Fruit fly (Drosophila melanogaster) whole organism, embryonic: ENCODE data around the gene CG45045.

Experiments used
- Adf1 ChIP-seq: fragments of 200-800 bp; sonication (Bioruptor generic); IDR thresholded peaks from 2 replicates; pipeline ENCODE4 v1.3.6; 2022; ENCODE audit warnings: missing biosample characterization, missing genetic modification characterization
- Awh ChIP-seq: fragments of 200-800 bp; sonication (Bioruptor generic); IDR thresholded peaks from 2 replicates; pipeline ENCODE4, ENCODE4 v1.3.6; 2022; ENCODE audit warnings: missing biosample characterization, missing genetic modification characterization
- Bgb ChIP-seq: fragments of 200-800 bp; sonication (Bioruptor generic); IDR thresholded peaks from 2 replicates; pipeline ENCODE4 v1.3.6; 2022; ENCODE audit warnings: missing biosample characterization, missing genetic modification characterization; ENCODE audit not compliant: partially characterized antibody
- CG10431 ChIP-seq: fragments of 200-800 bp; sonication (Bioruptor generic); optimal IDR thresholded peaks from 3 replicates; lab custom pipeline; 2018; ENCODE audit warnings: missing biosample characterization, mild to moderate bottlenecking, missing genetic modification characterization
- CG11093 ChIP-seq: fragments of 200-800 bp; sonication (Bioruptor generic); IDR thresholded peaks from 3 replicates; pipeline ENCODE4 v1.3.6; 2022; ENCODE audit warnings: missing biosample characterization, missing genetic modification characterization
- CG12219 ChIP-seq: fragments of 200-800 bp; sonication (Bioruptor generic); optimal IDR thresholded peaks from 3 replicates; lab custom pipeline; 2018; ENCODE audit warnings: missing biosample characterization, mild to moderate bottlenecking, missing genetic modification characterization
- CG1233 ChIP-seq: fragments of 200-800 bp; sonication (Bioruptor generic); optimal IDR thresholded peaks from 4 replicates; lab custom pipeline; 2018; ENCODE audit warnings: missing biosample characterization, mild to moderate bottlenecking, missing genetic modification characterization
- CG12942 ChIP-seq: fragments of 200-800 bp; sonication (Bioruptor generic); optimal IDR thresholded peaks from 3 replicates; lab custom pipeline; 2016; ENCODE audit warnings: missing biosample characterization, missing genetic modification characterization
- CG16813 ChIP-seq: fragments of 200-800 bp; sonication (Bioruptor generic); IDR thresholded peaks from 3 replicates; pipeline ENCODE4 v1.3.6; 2022; ENCODE audit warnings: missing biosample characterization, missing genetic modification characterization; ENCODE audit not compliant: partially characterized antibody
- CG17612 ChIP-seq: fragments of 200-800 bp; sonication (Bioruptor generic); IDR thresholded peaks from 2 replicates; pipeline ENCODE4 v1.3.6; 2022; ENCODE audit warnings: missing biosample characterization, missing genetic modification characterization
- CG2116 ChIP-seq: fragments of 200-800 bp; sonication (Bioruptor generic); optimal IDR thresholded peaks from 3 replicates; lab custom pipeline; 2018; ENCODE audit warnings: missing biosample characterization, mild to moderate bottlenecking, missing genetic modification characterization
- CG2875 ChIP-seq: fragments of 200-800 bp; sonication (Bioruptor generic); optimal IDR thresholded peaks from 2 replicates; lab custom pipeline; 2017; ENCODE audit warnings: missing biosample characterization, mild to moderate bottlenecking, missing genetic modification characterization, missing genetic modification reagents
- CG3407 ChIP-seq: fragments of 200-800 bp; sonication (Bioruptor generic); optimal IDR thresholded peaks from 2 replicates; lab custom pipeline; 2018; ENCODE audit warnings: missing biosample characterization, mild to moderate bottlenecking, missing genetic modification characterization
- CG3726 ChIP-seq: fragments of 200-800 bp; sonication (Bioruptor generic); IDR thresholded peaks from 3 replicates; pipeline ENCODE4, ENCODE4 v1.3.6; 2022; ENCODE audit warnings: missing biosample characterization, missing genetic modification characterization
- CG4404 ChIP-seq: fragments of 200-800 bp; sonication (Bioruptor generic); IDR thresholded peaks from 2 replicates; pipeline ENCODE4 v1.3.6; 2022; ENCODE audit warnings: missing biosample characterization, missing genetic modification characterization
- CG5245 ChIP-seq: fragments of 200-800 bp; sonication (Bioruptor generic); optimal IDR thresholded peaks from 3 replicates; lab custom pipeline; 2016; ENCODE audit warnings: missing biosample characterization, missing genetic modification characterization
- CG6175 ChIP-seq: fragments of 200-800 bp; sonication (Bioruptor generic); IDR thresholded peaks from 3 replicates; pipeline ENCODE4 v1.3.6; 2022; ENCODE audit warnings: missing biosample characterization, missing genetic modification characterization
- CG7786 ChIP-seq: fragments of 200-800 bp; sonication (Bioruptor generic); optimal IDR thresholded peaks from 2 replicates; lab custom pipeline; 2016; ENCODE audit warnings: missing biosample characterization, missing genetic modification characterization
- CG9817 ChIP-seq: fragments of 200-800 bp; sonication (Bioruptor generic); optimal IDR thresholded peaks from 2 replicates; lab custom pipeline; 2018; ENCODE audit warnings: missing biosample characterization, mild to moderate bottlenecking, missing genetic modification characterization, moderate library complexity
- CHES-1-like ChIP-seq: fragments of 200-800 bp; sonication (Bioruptor generic); optimal IDR thresholded peaks from 2 replicates; lab custom pipeline; 2016; ENCODE audit warnings: missing biosample characterization, missing genetic modification characterization
- Dfd ChIP-seq, 2 experiments: fragments of >200 bp; optimal IDR thresholded peaks; 2 replicates each; lab custom pipeline; 2017; ENCODE audit warnings: missing biosample characterization in 2 of 2, missing genetic modification characterization in 2 of 2
- Elba2 ChIP-seq: fragments of 200-800 bp; sonication (Bioruptor generic); optimal IDR thresholded peaks from 3 replicates; lab custom pipeline; 2016; ENCODE audit warnings: missing biosample characterization, missing genetic modification characterization
- Gug ChIP-seq: fragments of 200-800 bp; sonication (Bioruptor generic); IDR thresholded peaks from 4 replicates; pipeline ENCODE4 v1.3.6; 2022; ENCODE audit warnings: missing biosample characterization, missing genetic modification characterization
- HLHmδ ChIP-seq: fragments of 200-800 bp; sonication (Bioruptor generic); optimal IDR thresholded peaks from 2 replicates; lab custom pipeline; 2018; ENCODE audit warnings: missing biosample characterization, mild to moderate bottlenecking, missing genetic modification characterization, moderate library complexity
- HmgZ ChIP-seq: fragments of 200-800 bp; sonication (Bioruptor generic); optimal IDR thresholded peaks from 2 replicates; lab custom pipeline; 2018; ENCODE audit warnings: missing biosample characterization, mild to moderate bottlenecking, missing genetic modification characterization
- Hr78 ChIP-seq, 2 experiments: fragments of 200-800 bp in 1 of 2; fragments of >200 bp in 1 of 2; sonication (Bioruptor generic) in 1 of 2; optimal IDR thresholded peaks; 2 replicates each; lab custom pipeline; 2017 to 2019; ENCODE audit warnings: missing biosample characterization in 2 of 2, missing genetic modification characterization in 2 of 2, mild to moderate bottlenecking in 1 of 2, moderate library complexity in 1 of 2
- MBD-R2 ChIP-seq: fragments of 200-800 bp; sonication (Bioruptor generic); IDR thresholded peaks from 2 replicates; pipeline ENCODE4 v1.3.6; 2022; ENCODE audit warnings: missing biosample characterization, missing genetic modification characterization
- MESR4 ChIP-seq: fragments of 200-800 bp; sonication (Bioruptor generic); optimal IDR thresholded peaks from 2 replicates; lab custom pipeline; 2018; ENCODE audit warnings: missing biosample characterization, mild to moderate bottlenecking, missing genetic modification characterization, moderate library complexity
- Mad ChIP-seq: fragments of 200-800 bp; sonication (Bioruptor generic); optimal IDR thresholded peaks from 2 replicates; lab custom pipeline; 2016; ENCODE audit warnings: missing biosample characterization, missing genetic modification characterization
- Meics ChIP-seq: fragments of 200-800 bp; sonication (Bioruptor generic); optimal IDR thresholded peaks from 2 replicates; lab custom pipeline; 2017; ENCODE audit warnings: missing biosample characterization, mild to moderate bottlenecking, missing genetic modification characterization
- Mes4 ChIP-seq: fragments of 200-800 bp; sonication (Bioruptor generic); optimal IDR thresholded peaks from 2 replicates; lab custom pipeline; 2016; ENCODE audit warnings: missing biosample characterization, missing genetic modification characterization
- Pdp1 ChIP-seq, 2 experiments: fragments of 200-800 bp; sonication (Bioruptor generic); optimal IDR thresholded peaks; 3 replicates each; lab custom pipeline; 2016; ENCODE audit warnings: missing biosample characterization in 2 of 2, missing genetic modification characterization in 2 of 2, mild to moderate bottlenecking in 1 of 2, moderate library complexity in 1 of 2
- Taf1 ChIP-seq: fragments of 200-800 bp; sonication (Bioruptor generic); IDR thresholded peaks from 2 replicates; pipeline ENCODE4 v1.3.6; 2022; ENCODE audit warnings: missing biosample characterization, missing genetic modification characterization
- bcd ChIP-seq: fragments of 200-800 bp; sonication (Bioruptor generic); optimal IDR thresholded peaks from 2 replicates; lab custom pipeline; 2017; ENCODE audit warnings: missing biosample characterization, mild to moderate bottlenecking, missing genetic modification characterization
- croc ChIP-seq: fragments of 200-800 bp; sonication (Bioruptor generic); conservative IDR thresholded peaks from 3 replicates; pipeline ENCODE4 v1.3.6; 2022; ENCODE audit warnings: missing biosample characterization, missing genetic modification characterization
- dati ChIP-seq: fragments of 200-800 bp; sonication (Bioruptor generic); IDR thresholded peaks from 2 replicates; pipeline ENCODE4 v1.3.6; 2022; ENCODE audit warnings: missing biosample characterization, missing genetic modification characterization
- exex ChIP-seq: fragments of 200-800 bp; sonication (Bioruptor generic); optimal IDR thresholded peaks from 4 replicates; lab custom pipeline; 2018; ENCODE audit warnings: missing biosample characterization, mild to moderate bottlenecking, missing genetic modification characterization, moderate library complexity
- fd64A ChIP-seq: fragments of 200-800 bp; sonication (Bioruptor generic); optimal IDR thresholded peaks from 3 replicates; lab custom pipeline; 2018; ENCODE audit warnings: missing biosample characterization, mild to moderate bottlenecking, missing genetic modification characterization
- insv ChIP-seq, 2 experiments: fragments of 200-800 bp; sonication (Bioruptor generic); optimal IDR thresholded peaks; 3 replicates each; lab custom pipeline; 2016 to 2018; ENCODE audit warnings: missing biosample characterization in 2 of 2, missing genetic modification characterization in 2 of 2
- pho ChIP-seq: fragments of 200-800 bp; sonication (Bioruptor generic); optimal IDR thresholded peaks from 2 replicates; lab custom pipeline; 2016; ENCODE audit warnings: missing biosample characterization, missing genetic modification characterization
- pnt ChIP-seq: fragments of 200-800 bp; sonication (Bioruptor generic); optimal IDR thresholded peaks from 3 replicates; lab custom pipeline; 2016; ENCODE audit warnings: missing biosample characterization, missing genetic modification characterization
- sc ChIP-seq, 3 experiments: fragments of >200 bp in 2 of 3; fragments of 200-800 bp in 1 of 3; sonication (Bioruptor generic) in 1 of 3; optimal IDR thresholded peaks; 2 replicates in 2 of 3; 3 replicates in 1 of 3; lab custom pipeline; 2017; ENCODE audit warnings: mild to moderate bottlenecking in 1 of 3, missing biosample characterization in 1 of 3, missing genetic modification characterization in 1 of 3, missing genetic modification reagents in 1 of 3
- slp2 ChIP-seq: fragments of 200-800 bp; sonication (Bioruptor generic); optimal IDR thresholded peaks from 2 replicates; lab custom pipeline; 2016; ENCODE audit warnings: missing biosample characterization, missing genetic modification characterization
- sr ChIP-seq: fragments of 200-800 bp; sonication (Bioruptor generic); IDR thresholded peaks from 3 replicates; pipeline ENCODE4 v1.3.6; 2022; ENCODE audit warnings: missing biosample characterization, missing genetic modification characterization
- sug ChIP-seq: fragments of 200-800 bp; optimal IDR thresholded peaks from 2 replicates; lab custom pipeline; 2019; ENCODE audit warnings: missing biosample characterization, mild to moderate bottlenecking, missing genetic modification characterization, moderate library complexity
- tgo ChIP-seq: fragments of 200-800 bp; sonication (Bioruptor generic); IDR thresholded peaks from 3 replicates; pipeline ENCODE4 v1.3.6; 2022; ENCODE audit warnings: missing biosample characterization, missing genetic modification characterization
- tna ChIP-seq: fragments of 200-800 bp; sonication (Bioruptor generic); IDR thresholded peaks from 2 replicates; pipeline ENCODE4 v1.3.6; 2022; ENCODE audit warnings: missing biosample characterization, missing genetic modification characterization; ENCODE audit not compliant: partially characterized antibody
- trem ChIP-seq: fragments of 200-800 bp; optimal IDR thresholded peaks from 3 replicates; lab custom pipeline; 2019; ENCODE audit warnings: missing biosample characterization, mild to moderate bottlenecking, missing genetic modification characterization, moderate library complexity
- ttk ChIP-seq: fragments of 200-800 bp; sonication (Bioruptor generic); IDR thresholded peaks from 2 replicates; pipeline ENCODE4 v2.1.2; 2022; ENCODE audit warnings: missing biosample characterization, missing genetic modification characterization
- zen ChIP-seq: fragments of 200-800 bp; sonication (Bioruptor generic); optimal IDR thresholded peaks from 3 replicates; lab custom pipeline; 2018; ENCODE audit warnings: missing biosample characterization, mild to moderate bottlenecking, missing genetic modification characterization, moderate library complexity

Gene CG45045

DNA sequence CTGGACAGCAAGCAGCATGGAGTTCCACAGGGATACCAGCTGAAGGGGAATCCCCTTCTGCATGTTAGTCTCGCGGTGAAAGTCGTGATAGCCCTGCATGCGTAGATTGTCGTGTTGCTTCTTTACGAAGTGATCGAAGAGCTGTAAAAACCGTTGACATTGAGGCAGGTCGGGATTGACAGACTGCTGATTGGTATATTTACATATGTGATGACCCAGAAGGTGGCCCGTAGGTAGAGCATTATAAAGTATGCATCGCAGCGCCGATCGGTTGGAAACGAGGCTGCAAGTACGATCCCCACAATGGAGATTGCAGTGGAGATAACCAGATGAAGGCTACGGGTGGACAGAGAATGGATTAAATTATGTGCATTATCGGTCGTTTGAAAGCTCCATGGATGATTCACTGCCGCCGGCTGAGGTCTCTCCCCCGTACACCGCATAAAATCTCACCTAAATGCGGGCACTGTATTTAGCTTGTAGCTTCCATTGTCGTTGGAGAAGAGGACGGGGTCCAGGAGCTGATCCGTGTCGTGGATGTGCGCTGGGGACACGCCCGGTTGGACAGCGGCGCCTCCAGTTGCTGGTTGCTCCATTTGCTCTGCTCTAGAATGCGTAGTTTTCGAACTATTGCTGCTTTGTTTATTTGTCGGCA, 3.0 kb downstream of the CG45045 start (continued):
- TF ChIP-seq CHES-1-like (GFP tag; lab: Kevin White, UChicago), result no peak
- TF ChIP-seq CG5245 (GFP tag; lab: Kevin White, UChicago), result no peak
- TF ChIP-seq Pdp1 (GFP tag; optimal IDR thresholded peaks at IDR 0.05; lab: Kevin White, UChicago), result no peak
- TF ChIP-seq sug (tag; lab: Kevin White, UChicago), result no peak
- TF ChIP-seq CG16813 (GFP tag; lab: Robert Waterston, UW), result peak; percentile 42; the same call in 2 of the 3 replicates
- TF ChIP-seq Gug (GFP tag; lab: Robert Waterston, UW), result no peak
- TF ChIP-seq Hr78 (GFP tag; optimal IDR thresholded peaks at IDR 0.05; lab: Kevin White, UChicago), result no peak
- no peak for TF ChIP-seq Mad (GFP tag; lab: Kevin White, UChicago)
- TF ChIP-seq CG2875 (GFP tag; lab: Kevin White, UChicago), result no peak
- no peak for TF ChIP-seq CG3726 (GFP tag; lab: Robert Waterston, UW)
- no peak for TF ChIP-seq CG1233 (GFP tag; lab: Kevin White, UChicago)
- no peak for TF ChIP-seq tgo (GFP tag; lab: Robert Waterston, UW)
- TF ChIP-seq CG12219, result no peak
- TF ChIP-seq CG9817 (tag; lab: Kevin White, UChicago), result no peak
- no peak for TF ChIP-seq sc (optimal IDR thresholded peaks at IDR 0.05; lab: Kevin White, UChicago)
- TF ChIP-seq sc (GFP tag; optimal IDR thresholded peaks at IDR 0.05; lab: Kevin White, UChicago), result no peak
- TF ChIP-seq croc (GFP tag; lab: Robert Waterston, UW), result no peak
- no peak for TF ChIP-seq CG11093
- TF ChIP-seq CG2116, result no peak
- peak; percentile 14; the same call in 1 of the 2 replicates for TF ChIP-seq Adf1 (GFP tag; lab: Robert Waterston, UW)
- 0 out of 2 replicates have a peak, but pooled peaks have one; percentile 9 for TF ChIP-seq tna
- TF ChIP-seq zen, result no peak
- no peak for TF ChIP-seq fd64A (GFP tag; lab: Kevin White, UChicago)
- no peak for TF ChIP-seq CG7786 (GFP tag; lab: Kevin White, UChicago)
- no peak for TF ChIP-seq Dfd (GFP tag; optimal IDR thresholded peaks at IDR 0.05; lab: Kevin White, UChicago)
- TF ChIP-seq exex (tag; lab: Kevin White, UChicago), result no peak
- no peak for TF ChIP-seq CG10431 (GFP tag; lab: Kevin White, UChicago)
- TF ChIP-seq Elba2, result no peak
- peak; percentile 51; the same call in 1 of the 2 replicates for TF ChIP-seq Bgb
- no peak for TF ChIP-seq CG12942 (GFP tag; lab: Kevin White, UChicago)
- no peak for TF ChIP-seq CG17612 (GFP tag; lab: Robert Waterston, UW)
- no peak for TF ChIP-seq MBD-R2
- no peak for TF ChIP-seq CG6175 (GFP tag; lab: Robert Waterston, UW)
- TF ChIP-seq CG3407 (GFP tag; lab: Kevin White, UChicago), result no peak
- no peak for TF ChIP-seq bcd (GFP tag; lab: Kevin White, UChicago)
- TF ChIP-seq Awh (GFP tag; lab: Robert Waterston, UW), result no peak
- TF ChIP-seq Taf1 (GFP tag; lab: Robert Waterston, UW), result no peak
- no peak for TF ChIP-seq dati (GFP tag; lab: Robert Waterston, UW)
- TF ChIP-seq MESR4 (GFP tag; lab: Kevin White, UChicago), result peak; percentile 45
- no peak for TF ChIP-seq ttk (GFP tag; lab: Robert Waterston, UW)
- no peak for TF ChIP-seq Meics (GFP tag; lab: Kevin White, UChicago)
- TF ChIP-seq sr (GFP tag; lab: Robert Waterston, UW), result no peak
- no peak for TF ChIP-seq slp2 (GFP tag; lab: Kevin White, UChicago)
- no peak for TF ChIP-seq HmgZ (tag; lab: Kevin White, UChicago)
- TF ChIP-seq HLHmδ (GFP tag; lab: Kevin White, UChicago), result no peak
- no peak for TF ChIP-seq pnt
- no peak for TF ChIP-seq CG4404 (GFP tag; lab: Robert Waterston, UW)
- no peak for TF ChIP-seq Mes4
- no peak for TF ChIP-seq insv (GFP tag; optimal IDR thresholded peaks at IDR 0.05; lab: Kevin White, UChicago)
- no peak for TF ChIP-seq pho (GFP tag; lab: Kevin White, UChicago)
- TF ChIP-seq trem (tag; lab: Kevin White, UChicago), result no peak
